Comparison of ENCODE assay signal across 1 fruit fly cellular context in the genomic region with DNA sequence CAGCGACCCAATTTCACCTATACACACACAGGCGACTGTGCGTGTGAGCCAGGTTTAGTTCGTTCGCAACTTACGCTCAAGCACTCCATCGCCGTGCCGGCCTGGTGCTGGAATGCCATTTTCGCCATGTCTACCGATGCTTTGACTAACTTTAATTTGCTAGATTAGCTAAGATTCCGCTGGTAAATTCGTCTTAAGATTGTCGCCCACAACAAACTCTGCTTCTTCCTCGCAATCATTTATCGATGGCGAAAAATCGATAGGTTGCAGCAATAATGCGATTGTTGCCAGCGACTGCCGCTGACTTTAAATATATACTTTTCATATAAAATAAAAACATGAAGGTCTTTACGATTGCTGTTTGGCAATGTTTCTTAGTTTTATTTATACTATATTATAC.
TF ChIP-seq lines count a peak whose summit lies in the region.

A gene (minus strand): TSS at position 245 of the 400 bp plus-strand sequence.

TF ChIP-seq in whole organism, embryonic, 481 proteins besides CTCF, POLR2A, EP300 and RAD21 (continued from another document):
- peak; percentile 76 for TF ChIP-seq Scr (GFP tag; IDR thresholded peaks at IDR 0.05; lab: Robert Waterston, UW; ENCODE audit: partially characterized antibody)
- no peak for TF ChIP-seq Kr (GFP tag; optimal IDR thresholded peaks at IDR 0.05; lab: Kevin White, UChicago)
- no peak for TF ChIP-seq CG7839 (tag; optimal IDR thresholded peaks at IDR 0.05; lab: Kevin White, UChicago)
- peak; percentile 54; the same call in 1 of the 3 replicates for TF ChIP-seq knrl (GFP tag; IDR thresholded peaks at IDR 0.05; lab: Robert Waterston, UW; ENCODE audit: partially characterized antibody)
- TF ChIP-seq Mad (GFP tag; optimal IDR thresholded peaks at IDR 0.05; lab: Kevin White, UChicago), result no peak
- peak; percentile 26 for TF ChIP-seq HmgZ (tag; optimal IDR thresholded peaks at IDR 0.05; lab: Kevin White, UChicago)
- no peak for TF ChIP-seq sens-2 (GFP tag; IDR thresholded peaks at IDR 0.05; lab: Robert Waterston, UW)
- TF ChIP-seq CG4617 (GFP tag; optimal IDR thresholded peaks at IDR 0.05; lab: Kevin White, UChicago; ENCODE audit: borderline replicate concordance), result peak; percentile 67
- TF ChIP-seq tx (GFP tag; optimal IDR thresholded peaks at IDR 0.05; lab: Kevin White, UChicago), result no peak
- TF ChIP-seq CG10267 (tag; optimal IDR thresholded peaks at IDR 0.05; lab: Kevin White, UChicago), result peak; percentile 33
- peak in 1 of 2 experiments; percentile 40 for TF ChIP-seq crp (GFP tag; optimal IDR thresholded peaks at IDR 0.05; lab: Kevin White, UChicago)
- TF ChIP-seq Ets65A (GFP tag; lab: Kevin White, UChicago), result no peak
- TF ChIP-seq CG17829 (tag; optimal IDR thresholded peaks at IDR 0.05; lab: Kevin White, UChicago), result peak; percentile 14
- no peak for TF ChIP-seq CG15479 (GFP tag; optimal IDR thresholded peaks at IDR 0.05; lab: Kevin White, UChicago)
- TF ChIP-seq CG11695 (GFP tag; IDR thresholded peaks at IDR 0.05; lab: Robert Waterston, UW), result no peak
- TF ChIP-seq lmd (GFP tag; IDR thresholded peaks at IDR 0.05; lab: Robert Waterston, UW), result no peak
- no peak for TF ChIP-seq Atf3 (GFP tag; optimal IDR thresholded peaks at IDR 0.05; lab: Kevin White, UChicago)
- peak; percentile 11 for TF ChIP-seq sug (tag; optimal IDR thresholded peaks at IDR 0.05; lab: Kevin White, UChicago)
- TF ChIP-seq pfk (GFP tag; optimal IDR thresholded peaks at IDR 0.05; lab: Kevin White, UChicago), result no peak
- TF ChIP-seq mld (GFP tag; IDR thresholded peaks at IDR 0.05; lab: Robert Waterston, UW; ENCODE audit: partially characterized antibody), result peak; percentile 71; the same call in 2 of the 3 replicates
- no peak for TF ChIP-seq CG1832 (GFP tag; optimal IDR thresholded peaks at IDR 0.05; lab: Kevin White, UChicago)
- TF ChIP-seq nerfin-2 (GFP tag; IDR thresholded peaks at IDR 0.05; lab: Robert Waterston, UW; ENCODE audit: partially characterized antibody), result peak; percentile 53; the same call in 1 of the 2 replicates
- TF ChIP-seq CG7745 (tag; optimal IDR thresholded peaks at IDR 0.05; lab: Kevin White, UChicago), result no peak
- TF ChIP-seq CG7963 (GFP tag; IDR thresholded peaks at IDR 0.05; lab: Robert Waterston, UW; ENCODE audit: partially characterized antibody), result peak; percentile 62; the same call in 2 of the 3 replicates
- TF ChIP-seq chinmo (GFP tag; IDR thresholded peaks at IDR 0.05; lab: Robert Waterston, UW; ENCODE audit: partially characterized antibody), result peak; percentile 77; the same call in 2 of the 4 replicates
- TF ChIP-seq cg (GFP tag; optimal IDR thresholded peaks at IDR 0.05; lab: Kevin White, UChicago), result peak; percentile 75
- TF ChIP-seq CG6791 (GFP tag; IDR thresholded peaks at IDR 0.05; lab: Robert Waterston, UW; ENCODE audit: partially characterized antibody), result peak; percentile 63; the same call in 2 of the 3 replicates
- TF ChIP-seq ato (GFP tag; IDR thresholded peaks at IDR 0.05; lab: Robert Waterston, UW; ENCODE audit: partially characterized antibody), result 0 out of 2 replicates have a peak, but pooled peaks have one; percentile 21
- peak; percentile 70 for TF ChIP-seq BEAF-32 (GFP tag; optimal IDR thresholded peaks at IDR 0.05; lab: Kevin White, UChicago)
- 0 out of 3 replicates have a peak, but pooled peaks have one; percentile 43 for TF ChIP-seq sr (GFP tag; IDR thresholded peaks at IDR 0.05; lab: Robert Waterston, UW)
- peak; percentile 84 for TF ChIP-seq Dref (GFP tag; IDR thresholded peaks at IDR 0.05; lab: Robert Waterston, UW)
- TF ChIP-seq CG16813 (GFP tag; IDR thresholded peaks at IDR 0.05; lab: Robert Waterston, UW; ENCODE audit: partially characterized antibody), result peak; percentile 68
- TF ChIP-seq onecut (GFP tag; IDR thresholded peaks at IDR 0.05; lab: Robert Waterston, UW), result peak; percentile 67; the same call in 1 of the 2 replicates
- no peak for TF ChIP-seq CG8290 (GFP tag; optimal IDR thresholded peaks at IDR 0.05; lab: Kevin White, UChicago)
- TF ChIP-seq CG8290 (tag; optimal IDR thresholded peaks at IDR 0.05; lab: Kevin White, UChicago), result no peak
- TF ChIP-seq stwl (tag; optimal IDR thresholded peaks at IDR 0.05; lab: Kevin White, UChicago), result peak; percentile 61
- peak; percentile 79 for TF ChIP-seq Dp (GFP tag; optimal IDR thresholded peaks at IDR 0.05; lab: Kevin White, UChicago)
- TF ChIP-seq Opbp (GFP tag; IDR thresholded peaks at IDR 0.05; lab: Robert Waterston, UW; ENCODE audit: partially characterized antibody), result peak; percentile 68; the same call in 2 of the 3 replicates
- TF ChIP-seq CG6254 (GFP tag; optimal IDR thresholded peaks at IDR 0.05; lab: Kevin White, UChicago), result no peak
- TF ChIP-seq unc-4 (GFP tag; IDR thresholded peaks at IDR 0.05; lab: Robert Waterston, UW; ENCODE audit: partially characterized antibody), result peak; percentile 73
- TF ChIP-seq CG3726 (GFP tag; IDR thresholded peaks at IDR 0.05; lab: Robert Waterston, UW), result no peak
- peak; percentile 7 for TF ChIP-seq Fer1 (GFP tag; optimal IDR thresholded peaks at IDR 0.05; lab: Kevin White, UChicago)
- peak; percentile 84 for TF ChIP-seq MBD-R2 (GFP tag; IDR thresholded peaks at IDR 0.05; lab: Robert Waterston, UW)
- TF ChIP-seq Bgb (GFP tag; IDR thresholded peaks at IDR 0.05; lab: Robert Waterston, UW; ENCODE audit: partially characterized antibody), result peak; percentile 73
- TF ChIP-seq CG2116 (GFP tag; optimal IDR thresholded peaks at IDR 0.05; lab: Kevin White, UChicago), result peak; percentile 72
- TF ChIP-seq seq (GFP tag; IDR thresholded peaks at IDR 0.05; lab: Robert Waterston, UW), result no peak
- TF ChIP-seq twi (tag; optimal IDR thresholded peaks at IDR 0.05; lab: Kevin White, UChicago), result no peak
- peak; percentile 66; the same call in 1 of the 2 replicates for TF ChIP-seq bbx (GFP tag; IDR thresholded peaks at IDR 0.05; lab: Robert Waterston, UW; ENCODE audit: partially characterized antibody)
- TF ChIP-seq CG43689 (GFP tag; IDR thresholded peaks at IDR 0.05; lab: Robert Waterston, UW), result no peak
- TF ChIP-seq hb (GFP tag; IDR thresholded peaks at IDR 0.05; lab: Robert Waterston, UW; ENCODE audit: partially characterized antibody), result peak; percentile 62; the same call in 1 of the 3 replicates
- 0 out of 2 replicates have a peak, but pooled peaks have one; percentile 18 for TF ChIP-seq CG2129 (GFP tag; IDR thresholded peaks at IDR 0.05; lab: Robert Waterston, UW; ENCODE audit: partially characterized antibody)
- TF ChIP-seq ash1 (GFP tag; optimal IDR thresholded peaks at IDR 0.05; lab: Kevin White, UChicago), result no peak
- 0 out of 3 replicates have a peak, but pooled peaks have one; percentile 19 for TF ChIP-seq CG34422 (GFP tag; IDR thresholded peaks at IDR 0.05; lab: Robert Waterston, UW)
- TF ChIP-seq CG11504 (tag; optimal IDR thresholded peaks at IDR 0.05; lab: Kevin White, UChicago), result peak; percentile 94
- TF ChIP-seq aop (GFP tag; IDR thresholded peaks at IDR 0.05; lab: Robert Waterston, UW), result no peak
- TF ChIP-seq hbn (GFP tag; IDR thresholded peaks at IDR 0.05; lab: Robert Waterston, UW; ENCODE audit: partially characterized antibody), result peak; percentile 67
- TF ChIP-seq CG10366 (GFP tag; IDR thresholded peaks at IDR 0.05; lab: Robert Waterston, UW), result no peak
- TF ChIP-seq phol (tag; optimal IDR thresholded peaks at IDR 0.05; lab: Kevin White, UChicago), result peak; percentile 7
- no peak for TF ChIP-seq disco-r (GFP tag; optimal IDR thresholded peaks at IDR 0.05; lab: Kevin White, UChicago)
- TF ChIP-seq CG14860 (GFP tag; IDR thresholded peaks at IDR 0.05; lab: Robert Waterston, UW; ENCODE audit: partially characterized antibody), result peak; percentile 62; the same call in 2 of the 3 replicates
- peak; percentile 71 for TF ChIP-seq sna (GFP tag; IDR thresholded peaks at IDR 0.05; lab: Robert Waterston, UW; ENCODE audit: partially characterized antibody)
- no peak for TF ChIP-seq nau (GFP tag; optimal IDR thresholded peaks at IDR 0.05; lab: Kevin White, UChicago)
- TF ChIP-seq HLH4C (GFP tag; IDR thresholded peaks at IDR 0.05; lab: Robert Waterston, UW; ENCODE audit: partially characterized antibody), result peak; percentile 85
- peak; percentile 98 for TF ChIP-seq CG17385 (GFP tag; optimal IDR thresholded peaks at IDR 0.05; lab: Kevin White, UChicago)
- peak; percentile 93 for TF ChIP-seq MESR4 (GFP tag; optimal IDR thresholded peaks at IDR 0.05; lab: Kevin White, UChicago)
- no peak for TF ChIP-seq CG13894 (tag; optimal IDR thresholded peaks at IDR 0.05; lab: Kevin White, UChicago)
- no peak for TF ChIP-seq CG14965 (GFP tag; optimal IDR thresholded peaks at IDR 0.05; lab: Kevin White, UChicago; ENCODE audit: borderline replicate concordance)
- no peak for TF ChIP-seq CG17568 (GFP tag; optimal IDR thresholded peaks at IDR 0.05; lab: Kevin White, UChicago)
- no peak for TF ChIP-seq Hmr (GFP tag; optimal IDR thresholded peaks at IDR 0.05; lab: Kevin White, UChicago)
- TF ChIP-seq CrebB (tag; optimal IDR thresholded peaks at IDR 0.05; lab: Kevin White, UChicago), result no peak
- no peak for TF ChIP-seq CG3407 (GFP tag; optimal IDR thresholded peaks at IDR 0.05; lab: Kevin White, UChicago)
- peak; percentile 4 for TF ChIP-seq CG1603 (tag; optimal IDR thresholded peaks at IDR 0.05; lab: Kevin White, UChicago)
- TF ChIP-seq Sin3A (optimal IDR thresholded peaks at IDR 0.05; lab: Kevin White, UChicago), result peak; percentile 4
- no peak for TF ChIP-seq GATAe (GFP tag; conservative IDR thresholded peaks at IDR 0.05; lab: Robert Waterston, UW)
